Fruit fly (Drosophila melanogaster) Kc167 (cell line): ENCODE data around the gene CG5043.

Source experiments
- Myc ChIP-seq: fragments of >200 bp; optimal IDR thresholded peaks from 2 replicates; lab custom pipeline; 2017; ENCODE audit warnings: missing external identifiers
- Sin3A ChIP-seq: fragments of >200 bp; optimal IDR thresholded peaks from 2 replicates; lab custom pipeline; 2018; ENCODE audit warnings: missing external identifiers
- h ChIP-seq: fragments of >200 bp; optimal IDR thresholded peaks from 3 replicates; lab custom pipeline; 2018; ENCODE audit warnings: missing external identifiers
- insv ChIP-seq: fragments of >200 bp; optimal IDR thresholded peaks from 3 replicates; lab custom pipeline; 2018; ENCODE audit warnings: missing external identifiers
- psq ChIP-seq: fragments of >200 bp; optimal IDR thresholded peaks from 2 replicates; lab custom pipeline; 2017; ENCODE audit warnings: missing external identifiers
- ttk ChIP-seq: sonication (Bioruptor generic); optimal IDR thresholded peaks from 2 replicates; lab custom pipeline; 2017; ENCODE audit warnings: missing external identifiers

Gene CG5043

dm6 chr2L:17472582-17473524, 39.2 kb downstream of the CG5043 start, which contains the start of gene BicD:
BicD (minus strand) TSS chr2L:17473215.
- TF ChIP-seq insv (lab: Kevin White, UChicago) (no peak), h (lab: Kevin White, UChicago) (no peak), Myc (lab: Kevin White, UChicago) (no peak), ttk (no peak), psq (lab: Kevin White, UChicago) (no peak), Sin3A (lab: Kevin White, UChicago) (no peak)

- no peak for TF ChIP-seq psq (lab: Kevin White, UChicago)
These were observed 44.0 kb downstream of the CG5043 start, which contains the start of gene cass for dm6 chr2L:17477710-17478109. cass (minus strand) TSS chr2L:17477888.

dm6 chr2L:17480943-17481580, 47.4 kb downstream of the CG5043 start, which contains the start of the genes fws and Lamtor3:
fws (minus strand) TSS chr2L:17481029.
Lamtor3 (plus strand) TSS chr2L:17481231.
- TF ChIP-seq ttk = no peak
- no peak for TF ChIP-seq Myc (lab: Kevin White, UChicago)
- TF ChIP-seq psq (lab: Kevin White, UChicago) = no peak
- TF ChIP-seq Sin3A (lab: Kevin White, UChicago) = no peak

dm6 chr2L:17484174-17484573, 50.5 kb downstream of the CG5043 start, which contains the start of the genes GCS2beta and CG5131:
GCS2beta (minus strand) TSS chr2L:17484307.
CG5131 (plus strand) TSS chr2L:17484501.
- TF ChIP-seq Myc (lab: Kevin White, UChicago) (no peak), insv (lab: Kevin White, UChicago) (no peak), ttk (no peak), psq (lab: Kevin White, UChicago) (no peak), Sin3A (lab: Kevin White, UChicago) (no peak), h (lab: Kevin White, UChicago) (no peak)
